Worm (Caenorhabditis elegans): ENCODE measurements around the gene sel-13.

sel-13 gene

DNA sequence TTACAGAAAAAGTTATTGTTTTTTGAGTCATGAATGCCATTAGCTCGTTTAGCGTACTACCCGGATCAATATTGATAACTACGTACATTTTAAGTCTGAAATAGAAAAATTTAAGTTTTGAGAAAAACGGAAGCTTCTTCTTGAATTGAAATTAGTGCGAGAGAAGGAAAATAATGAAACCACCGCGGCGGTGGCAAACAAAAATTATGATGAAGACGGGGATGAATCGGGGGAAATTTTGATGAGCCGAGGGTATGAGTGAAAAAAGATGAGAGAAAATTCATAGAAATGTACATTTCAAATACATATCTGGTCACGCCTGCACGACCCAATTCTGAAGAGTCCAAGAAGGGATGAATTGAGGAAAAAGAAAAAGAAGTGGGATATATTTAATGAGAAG, 34.8 kb downstream of the sel-13 start, which contains the start of gene T23F11.4:
TSS of gene T23F11.4 (minus strand) at position 101 of the 400 bp plus-strand sequence.
- TF ChIP-seq tbx-8 (GFP tag; optimal IDR thresholded peaks at IDR 0.05) (no peak), ceh-83 (GFP tag; optimal IDR thresholded peaks at IDR 0.05) (no peak), zip-8 (tag; optimal IDR thresholded peaks at IDR 0.05) (no peak), unc-62 (GFP tag; optimal IDR thresholded peaks at IDR 0.05) (no peak), sem-2 (GFP tag; optimal IDR thresholded peaks at IDR 0.05) (no peak), mab-5 (tag; optimal IDR thresholded peaks at IDR 0.05) (no peak), nhr-76 (tag; optimal IDR thresholded peaks at IDR 0.05) (no peak), sptf-1 (tag; optimal IDR thresholded peaks at IDR 0.05) (no peak), lin-13 (tag; optimal IDR thresholded peaks at IDR 0.05) (no peak)

DNA sequence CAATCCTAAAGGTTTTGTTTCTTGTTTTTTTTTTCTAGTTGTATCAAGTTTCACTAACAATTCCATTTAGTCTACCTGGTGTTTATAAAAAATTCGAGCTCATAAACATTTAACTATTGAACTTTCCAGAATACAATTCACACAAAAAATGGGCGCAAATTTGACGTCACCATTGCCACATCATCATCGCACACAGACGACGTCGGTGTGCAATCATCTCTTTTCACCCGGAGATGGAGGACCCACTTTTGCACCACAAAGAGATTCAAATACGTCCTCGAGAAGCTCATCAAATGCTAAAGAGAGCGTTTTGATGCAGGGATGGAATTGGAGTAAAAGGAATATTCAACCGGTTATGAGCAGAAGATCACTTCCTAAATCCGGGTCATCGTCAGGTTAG, 40.6 kb downstream of the sel-13 start:
- TF ChIP-seq unc-62 (GFP tag; optimal IDR thresholded peaks at IDR 0.05) (no peak), nhr-237 (tag; optimal IDR thresholded peaks at IDR 0.05) (no peak), unc-120 (tag; optimal IDR thresholded peaks at IDR 0.05; ENCODE audit: poor library complexity, severe bottlenecking) (no peak)

DNA sequence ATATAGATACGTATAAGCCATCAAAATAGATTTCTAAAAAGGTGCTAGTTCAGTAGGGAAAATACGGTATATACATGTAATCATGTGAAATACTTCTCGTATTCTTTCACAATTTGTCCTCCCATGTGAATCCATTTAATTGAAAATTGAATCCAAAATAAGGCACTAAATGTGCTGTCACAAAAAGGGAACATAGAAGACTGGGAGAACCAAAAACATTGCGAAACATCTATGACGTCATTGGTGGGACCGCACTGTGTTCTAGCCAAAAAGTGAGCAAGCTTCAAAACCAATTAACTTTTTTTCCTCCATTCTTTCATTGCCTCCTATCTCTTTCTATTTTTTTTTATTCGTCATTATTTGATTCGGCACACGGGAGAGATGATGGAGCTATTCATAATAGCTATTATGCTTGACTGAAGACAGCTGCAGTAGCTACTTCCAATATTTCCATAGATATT, 41.6 kb downstream of the sel-13 start, which contains the start of gene cdka-1:
TSS of gene cdka-1 (plus strand) at position 411 of the 461 bp plus-strand sequence.
- no peak for TF ChIP-seq ceh-39 (tag; optimal IDR thresholded peaks at IDR 0.05)
- TF ChIP-seq ces-1 (GFP tag; optimal IDR thresholded peaks at IDR 0.05): peak; percentile 16

DNA sequence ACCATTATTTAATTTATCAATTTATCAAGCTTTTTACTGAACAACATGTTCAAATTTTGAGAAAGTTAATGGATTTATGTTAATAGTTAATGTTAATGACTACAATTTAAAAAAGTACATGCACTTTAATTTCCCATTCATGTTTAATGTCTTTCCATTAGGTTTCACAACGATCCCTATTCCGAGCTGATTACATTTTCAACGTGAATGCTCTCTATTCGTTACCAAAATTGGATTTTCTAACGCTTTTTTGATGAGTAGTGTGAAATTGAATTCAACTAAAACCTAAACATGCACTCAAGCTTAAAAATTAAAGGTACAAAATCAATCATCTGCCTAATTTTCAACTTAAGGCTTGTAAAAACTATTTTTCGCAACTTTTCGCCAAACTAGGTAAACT, 42.6 kb downstream of the sel-13 start:
- TF ChIP-seq ces-1 (GFP tag; optimal IDR thresholded peaks at IDR 0.05) (peak; percentile 75), elt-3 (tag; optimal IDR thresholded peaks at IDR 0.05) (no peak)

ce11 chrIII:4656415-4656814, 43.6 kb downstream of the sel-13 start:
- TF ChIP-seq ces-1 (GFP tag; optimal IDR thresholded peaks at IDR 0.05) (peak; percentile 70), unc-62 (GFP tag; optimal IDR thresholded peaks at IDR 0.05) (no peak)

- TF ChIP-seq ceh-39 (tag; optimal IDR thresholded peaks at IDR 0.05): no peak
- TF ChIP-seq ham-2 (GFP tag; optimal IDR thresholded peaks at IDR 0.05): no peak
- TF ChIP-seq flh-1 (GFP tag; optimal IDR thresholded peaks at IDR 0.05): no peak
- TF ChIP-seq drap-1 (GFP tag; optimal IDR thresholded peaks at IDR 0.05): no peak
- TF ChIP-seq tbx-8 (GFP tag; optimal IDR thresholded peaks at IDR 0.05): no peak
- no peak for TF ChIP-seq mep-1 (tag; optimal IDR thresholded peaks at IDR 0.05)
- TF ChIP-seq unc-62 (GFP tag; optimal IDR thresholded peaks at IDR 0.05): no peak
- TF ChIP-seq bed-3 (GFP tag; optimal IDR thresholded peaks at IDR 0.05): no peak
- no peak for TF ChIP-seq pha-4 (tag; optimal IDR thresholded peaks at IDR 0.05)
- no peak for TF ChIP-seq sptf-1 (tag; optimal IDR thresholded peaks at IDR 0.05)
- no peak for TF ChIP-seq ceh-43 (GFP tag; optimal IDR thresholded peaks at IDR 0.05)
- no peak for TF ChIP-seq ztf-11 (tag; optimal IDR thresholded peaks at IDR 0.05)
- TF ChIP-seq nhr-76 (tag; optimal IDR thresholded peaks at IDR 0.05): no peak
- TF ChIP-seq unc-39 (tag; optimal IDR thresholded peaks at IDR 0.05): no peak
Observed at ce11 chrIII:4655402-4655801, 44.6 kb downstream of the sel-13 start, which contains the start of gene T23F11.2. Gene T23F11.2 (minus strand): TSS chrIII:4655502.

DNA sequence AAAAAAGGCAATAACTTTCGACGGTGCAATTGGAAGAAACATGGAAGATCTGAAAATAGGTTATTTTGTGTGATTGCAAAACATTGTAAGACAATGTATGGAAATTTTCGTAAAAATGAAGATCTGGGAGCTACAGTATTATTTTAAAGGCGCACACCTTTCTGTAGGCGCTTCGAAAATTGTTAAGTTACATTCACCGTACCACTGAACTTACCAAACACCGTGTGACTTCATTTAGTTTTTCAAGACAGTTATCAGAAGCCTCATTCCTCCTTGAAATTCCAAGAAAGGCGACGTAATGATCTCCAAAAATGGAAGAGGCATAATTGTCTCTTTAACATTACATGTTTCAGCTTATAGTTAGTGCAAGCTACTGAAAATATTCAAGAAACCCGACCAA, 46.1 kb downstream of the sel-13 start:
- TF ChIP-seq ham-2 (GFP tag; optimal IDR thresholded peaks at IDR 0.05): no peak
- no peak for TF ChIP-seq unc-120 (tag; optimal IDR thresholded peaks at IDR 0.05; ENCODE audit: poor library complexity, severe bottlenecking)
- no peak for TF ChIP-seq mls-2 (tag; optimal IDR thresholded peaks at IDR 0.05)
- no peak for TF ChIP-seq hlh-1 (tag; optimal IDR thresholded peaks at IDR 0.05)
- no peak for TF ChIP-seq bed-3 (GFP tag; optimal IDR thresholded peaks at IDR 0.05)
- TF ChIP-seq ceh-83 (GFP tag; optimal IDR thresholded peaks at IDR 0.05): no peak
- TF ChIP-seq nhr-12 (tag; optimal IDR thresholded peaks at IDR 0.05): no peak
- TF ChIP-seq pha-4 (tag; optimal IDR thresholded peaks at IDR 0.05): no peak
- TF ChIP-seq nhr-237 (tag; optimal IDR thresholded peaks at IDR 0.05): no peak
- no peak for TF ChIP-seq elt-1 (tag; optimal IDR thresholded peaks at IDR 0.05; ENCODE audit: borderline replicate concordance, insufficient read depth)
- TF ChIP-seq snpc-4 (tag; optimal IDR thresholded peaks at IDR 0.05): no peak
- no peak for TF ChIP-seq nhr-2 (tag; optimal IDR thresholded peaks at IDR 0.05)
- no peak for TF ChIP-seq blmp-1 (tag; optimal IDR thresholded peaks at IDR 0.05)
- TF ChIP-seq sptf-1 (tag; optimal IDR thresholded peaks at IDR 0.05): no peak
- TF ChIP-seq cnd-1 (tag; optimal IDR thresholded peaks at IDR 0.05): no peak
- no peak for TF ChIP-seq sem-2 (GFP tag; optimal IDR thresholded peaks at IDR 0.05)
- no peak for TF ChIP-seq zip-8 (tag; optimal IDR thresholded peaks at IDR 0.05)
- no peak for TF ChIP-seq nhr-28 (tag; optimal IDR thresholded peaks at IDR 0.05)
- no peak for TF ChIP-seq lsy-2 (tag; optimal IDR thresholded peaks at IDR 0.05)
